Fruit fly (Drosophila melanogaster) whole organism: ENCODE measurements around the gene Gr10a.

Source experiments
- CG8478 ChIP-seq: fragments of >200 bp; optimal IDR thresholded peaks from 2 replicates; lab custom pipeline; 2018; ENCODE audit warnings: inconsistent platforms
- Dll ChIP-seq: fragments of >200 bp; optimal IDR thresholded peaks from 2 replicates; lab custom pipeline; 2017

DNA sequence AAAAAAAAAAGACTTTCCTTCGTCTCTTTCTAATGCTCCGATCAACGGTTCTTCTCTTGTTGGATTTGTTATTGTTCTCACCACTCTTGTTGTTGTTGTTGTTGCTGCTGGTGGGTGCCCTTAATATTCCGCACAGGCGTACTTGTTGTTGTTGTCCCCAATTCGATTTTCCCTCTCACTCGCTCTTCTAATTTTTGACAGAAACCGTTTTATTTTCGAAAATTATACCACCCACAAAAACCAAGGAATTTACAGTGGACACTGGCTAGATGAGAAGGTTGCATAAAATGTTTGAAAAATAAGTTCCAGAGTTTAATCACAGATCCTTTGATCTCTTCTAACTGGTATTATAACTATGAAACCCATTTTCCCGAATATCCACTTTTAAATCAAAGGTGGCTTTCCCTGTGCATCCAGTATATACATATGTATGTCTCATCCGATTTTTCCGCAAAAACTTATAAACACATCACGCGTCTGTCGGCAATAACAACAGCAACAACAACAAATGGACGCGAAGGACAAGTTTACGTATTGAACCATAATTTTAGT, 25.8 kb downstream of the Gr10a start:
- TF ChIP-seq Dll (lab: Kevin White, UChicago) = no peak
- no peak for TF ChIP-seq CG8478 (lab: Kevin White, UChicago)
